Fruit fly (Drosophila melanogaster): Measurements from ENCODE around the gene CG34051.
A peak's percentile ranks its signal among the peaks of the same experiment; 100 is the strongest.

The CG34051 gene

DNA sequence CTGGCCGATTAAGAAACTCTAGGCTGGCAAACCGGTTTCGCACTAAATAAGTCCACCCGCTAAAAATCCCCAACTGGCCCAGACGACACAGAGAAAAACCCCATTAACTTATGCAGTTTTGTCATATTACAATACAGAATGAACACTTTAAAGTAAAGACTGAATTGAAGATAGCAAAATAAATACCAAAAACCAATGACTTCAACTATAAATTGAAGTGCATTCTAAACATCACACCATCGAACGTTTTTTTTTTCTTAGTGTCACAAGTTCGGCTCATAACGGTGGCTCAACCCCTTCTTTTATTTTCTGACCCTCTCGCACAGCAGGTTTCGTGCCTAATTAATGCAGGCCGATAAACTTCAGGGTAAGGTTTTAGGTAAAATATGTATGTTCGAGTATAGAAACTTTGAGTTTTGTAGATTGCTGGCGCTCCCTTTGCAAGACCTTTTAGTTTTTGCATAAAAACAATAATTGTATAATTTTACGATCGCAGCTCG, 19.4 kb downstream of the CG34051 start (continued):
- TF ChIP-seq CG8359 (GFP tag; optimal IDR thresholded peaks at IDR 0.05; ENCODE audit: borderline replicate concordance) (peak; percentile 24), CG1024 (GFP tag; IDR thresholded peaks at IDR 0.05) (peak; percentile 54), CG18011 (GFP tag; optimal IDR thresholded peaks at IDR 0.05) (peak; percentile 35), cato (GFP tag; optimal IDR thresholded peaks at IDR 0.05; ENCODE audit: borderline replicate concordance) (peak; percentile 76), CG10979 (tag; optimal IDR thresholded peaks at IDR 0.05) (peak; percentile 75), Stat92E (GFP tag; optimal IDR thresholded peaks at IDR 0.05) (no peak), CG14441 (GFP tag; IDR thresholded peaks at IDR 0.05) (peak; percentile 93), bcd (GFP tag; optimal IDR thresholded peaks at IDR 0.05) (peak; percentile 78), schlank (tag; optimal IDR thresholded peaks at IDR 0.05) (peak; percentile 64), chif (GFP tag; optimal IDR thresholded peaks at IDR 0.05) (peak; percentile 82 to 83), dpn (GFP tag; optimal IDR thresholded peaks at IDR 0.05) (peak; percentile 84 to 91), CG4282 (GFP tag; optimal IDR thresholded peaks at IDR 0.05) (peak; percentile 41), CG3163 (GFP tag; optimal IDR thresholded peaks at IDR 0.05) (peak; percentile 75), tx (GFP tag; optimal IDR thresholded peaks at IDR 0.05) (peak; percentile 84), CG8924 (tag; optimal IDR thresholded peaks at IDR 0.05) (peak; percentile 81), btn (GFP tag; optimal IDR thresholded peaks at IDR 0.05) (no peak), Meics (GFP tag; optimal IDR thresholded peaks at IDR 0.05) (peak; percentile 86), CG14965 (GFP tag; optimal IDR thresholded peaks at IDR 0.05; ENCODE audit: borderline replicate concordance) (no peak), knrl (GFP tag; IDR thresholded peaks at IDR 0.05; ENCODE audit: partially characterized antibody) (no peak), usp (GFP tag; optimal IDR thresholded peaks at IDR 0.05) (no peak), E2f2 (GFP tag; IDR thresholded peaks at IDR 0.05) (peak; percentile 70), CG6854 (GFP tag; optimal IDR thresholded peaks at IDR 0.05) (peak; percentile 45), CG2889 (GFP tag; IDR thresholded peaks at IDR 0.05) (peak; percentile 87), CG10462 (GFP tag; optimal IDR thresholded peaks at IDR 0.05) (peak; percentile 71), Aef1 (GFP tag; IDR thresholded peaks at IDR 0.05) (peak; percentile 94), bbx (GFP tag; IDR thresholded peaks at IDR 0.05; ENCODE audit: partially characterized antibody) (no peak), CHES-1-like (GFP tag; optimal IDR thresholded peaks at IDR 0.05) (peak; percentile 90), Fer2 (tag; optimal IDR thresholded peaks at IDR 0.05) (peak; percentile 38), toy (GFP tag; IDR thresholded peaks at IDR 0.05) (peak; percentile 86), CG2116 (GFP tag; optimal IDR thresholded peaks at IDR 0.05) (peak; percentile 41), CG18476 (GFP tag; optimal IDR thresholded peaks at IDR 0.05) (peak; percentile 39), dmrt11E (tag; optimal IDR thresholded peaks at IDR 0.05) (peak; percentile 74), CG2712 (tag; optimal IDR thresholded peaks at IDR 0.05) (peak; percentile 84), odd (GFP tag; optimal IDR thresholded peaks at IDR 0.05) (peak; percentile 78), fd64A (GFP tag; optimal IDR thresholded peaks at IDR 0.05) (peak; percentile 47), Scr (GFP tag; IDR thresholded peaks at IDR 0.05; ENCODE audit: partially characterized antibody) (no peak), CG12071 (GFP tag; optimal IDR thresholded peaks at IDR 0.05) (peak; percentile 50), gcm2 (GFP tag; optimal IDR thresholded peaks at IDR 0.05) (peak; percentile 80), CG9727 (GFP tag; optimal IDR thresholded peaks at IDR 0.05) (peak; percentile 24), pan (optimal IDR thresholded peaks at IDR 0.05) (no peak), pan (GFP tag; optimal IDR thresholded peaks at IDR 0.05 in 1 of 2, IDR thresholded peaks at IDR 0.05 in 1 of 2) (peak in 1 of 2 experiments; percentile 93), dimm (GFP tag; IDR thresholded peaks at IDR 0.05) (peak; percentile 63), sc (optimal IDR thresholded peaks at IDR 0.05) (no peak), sc (GFP tag; optimal IDR thresholded peaks at IDR 0.05) (peak; percentile 60), crc (GFP tag; optimal IDR thresholded peaks at IDR 0.05) (peak; percentile 69), Jarid2 (GFP tag; optimal IDR thresholded peaks at IDR 0.05) (peak; percentile 46), CG10654 (GFP tag; optimal IDR thresholded peaks at IDR 0.05) (peak; percentile 58), Bdp1 (GFP tag; optimal IDR thresholded peaks at IDR 0.05) (peak; percentile 70), CG14050 (GFP tag; IDR thresholded peaks at IDR 0.05) (peak; percentile 84), klu (GFP tag; IDR thresholded peaks at IDR 0.05) (peak; percentile 97)
